Fruit fly (Drosophila melanogaster) whole organism, adult: ENCODE measurements around the gene CG34293.

Source experiments
- CG14711 ChIP-seq: fragments of 200-800 bp; sonication (Bioruptor generic); optimal IDR thresholded peaks from 2 replicates; lab custom pipeline; 2018; ENCODE audit warnings: missing biosample characterization, mild to moderate bottlenecking, missing genetic modification characterization, moderate library complexity
- CG5204 ChIP-seq: fragments of 200-800 bp; sonication (Bioruptor generic); optimal IDR thresholded peaks from 2 replicates; lab custom pipeline; 2016; ENCODE audit warnings: missing biosample characterization, missing genetic modification characterization
- CG7045 ChIP-seq: fragments of 200-800 bp; sonication (Bioruptor generic); optimal IDR thresholded peaks from 2 replicates; lab custom pipeline; 2017; ENCODE audit warnings: missing biosample characterization, mild to moderate bottlenecking, missing genetic modification characterization
- bab1 ChIP-seq: fragments of 200-800 bp; sonication (Bioruptor generic); optimal IDR thresholded peaks from 3 replicates; lab custom pipeline; 2019; ENCODE audit warnings: missing biosample characterization, mild to moderate bottlenecking, missing genetic modification characterization, moderate library complexity

DNA sequence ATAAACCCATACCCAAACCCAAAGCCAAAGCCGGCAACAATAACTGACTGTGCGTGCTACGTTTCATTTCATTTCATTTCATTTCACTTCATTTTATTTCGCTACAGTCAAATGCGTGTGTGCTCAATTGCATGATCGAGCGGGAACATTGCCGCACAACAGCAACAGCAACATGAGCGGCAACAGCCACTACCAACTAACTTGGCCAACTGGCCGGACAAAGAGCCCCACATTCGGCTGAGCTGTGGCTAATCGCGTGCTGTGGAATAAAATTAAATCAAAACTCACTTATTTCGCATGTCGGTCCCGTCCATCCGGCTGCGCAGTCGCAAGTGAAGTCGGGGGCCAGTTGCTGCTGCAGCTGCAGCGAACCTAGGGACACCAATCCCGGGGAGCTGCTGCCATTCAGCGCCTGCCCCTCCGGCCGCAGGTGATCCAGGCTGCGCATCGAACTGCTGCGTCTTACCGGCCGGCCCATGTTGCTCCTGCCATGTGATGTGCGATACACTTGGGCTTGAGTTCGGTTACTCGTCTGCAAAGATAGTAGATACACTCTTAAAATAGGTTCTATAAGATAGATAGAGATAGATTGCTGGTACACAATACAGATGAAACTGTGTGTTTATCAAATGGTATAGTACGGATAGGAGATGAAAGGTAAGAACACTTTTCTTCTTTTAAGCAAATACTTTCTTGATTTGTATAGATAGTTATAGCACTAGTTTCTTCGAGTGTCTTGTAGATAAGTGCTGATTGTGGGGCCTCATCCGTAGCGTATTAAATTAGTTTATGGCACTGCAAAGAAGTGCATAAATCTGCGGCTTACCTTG is 13.4 kb upstream of the CG34293 start:
- TF ChIP-seq bab1 (GFP tag; lab: Kevin White, UChicago), result no peak
- TF ChIP-seq CG5204 (GFP tag; lab: Kevin White, UChicago), result no peak
- no peak for TF ChIP-seq CG14711 (tag; lab: Kevin White, UChicago)
- TF ChIP-seq CG7045, result no peak
